Fruit fly (Drosophila melanogaster): ENCODE results near the gene CG18754.

Gene CG18754

dm6 chr3R:23722680-23723372 lies 39.0 kb downstream of the CG18754 start, which contains the start of gene CG10365 (continued):
- TF ChIP-seq CG8359 (GFP tag; optimal IDR thresholded peaks at IDR 0.05; ENCODE audit: borderline replicate concordance) (no peak), bcd (GFP tag; optimal IDR thresholded peaks at IDR 0.05) (peak; percentile 80), ato (GFP tag; IDR thresholded peaks at IDR 0.05; ENCODE audit: partially characterized antibody) (no peak), Spps (tag; optimal IDR thresholded peaks at IDR 0.05) (peak; percentile 4), CG1832 (GFP tag; optimal IDR thresholded peaks at IDR 0.05) (no peak), tup (GFP tag; optimal IDR thresholded peaks at IDR 0.05) (no peak), CG10565 (GFP tag; optimal IDR thresholded peaks at IDR 0.05) (no peak), CTCF (GFP tag; optimal IDR thresholded peaks at IDR 0.05) (no peak), fu2 (GFP tag; optimal IDR thresholded peaks at IDR 0.05) (no peak), Tbp (GFP tag; optimal IDR thresholded peaks at IDR 0.05) (no peak), CG34224 (GFP tag; IDR thresholded peaks at IDR 0.05; ENCODE audit: partially characterized antibody) (no peak), CG11504 (tag; optimal IDR thresholded peaks at IDR 0.05) (peak; percentile 95), Side (GFP tag; optimal IDR thresholded peaks at IDR 0.05) (no peak), CG17802 (tag; optimal IDR thresholded peaks at IDR 0.05) (no peak), disco-r (GFP tag; optimal IDR thresholded peaks at IDR 0.05) (no peak), CkIIα-i1 (GFP tag; IDR thresholded peaks at IDR 0.05) (no peak), CG11085 (GFP tag; IDR thresholded peaks at IDR 0.05) (peak; percentile 76), CG6689 (GFP tag; IDR thresholded peaks at IDR 0.05) (peak; percentile 86), jing (GFP tag; optimal IDR thresholded peaks at IDR 0.05) (no peak), unc-4 (GFP tag; IDR thresholded peaks at IDR 0.05; ENCODE audit: partially characterized antibody) (0 out of 2 replicates have a peak, but pooled peaks have one; percentile 12), CG13424 (tag; optimal IDR thresholded peaks at IDR 0.05) (peak; percentile 92), CG10267 (tag; optimal IDR thresholded peaks at IDR 0.05) (peak; percentile 84), B-H2 (GFP tag; optimal IDR thresholded peaks at IDR 0.05) (peak; percentile 59), CG17361 (GFP tag; IDR thresholded peaks at IDR 0.05) (peak; percentile 92), CG3995 (GFP tag; optimal IDR thresholded peaks at IDR 0.05) (no peak), CG8944 (GFP tag; optimal IDR thresholded peaks at IDR 0.05) (no peak), CG15269 (tag; optimal IDR thresholded peaks at IDR 0.05) (peak; percentile 95), sd (tag; optimal IDR thresholded peaks at IDR 0.05) (peak; percentile 65), CG16815 (GFP tag; optimal IDR thresholded peaks at IDR 0.05) (peak; percentile 45), trh (GFP tag; optimal IDR thresholded peaks at IDR 0.05) (peak; percentile 34), Dp (GFP tag; optimal IDR thresholded peaks at IDR 0.05) (no peak), CG7786 (GFP tag; optimal IDR thresholded peaks at IDR 0.05) (no peak), MESR4 (GFP tag; optimal IDR thresholded peaks at IDR 0.05) (no peak), CG6765 (GFP tag; optimal IDR thresholded peaks at IDR 0.05) (peak; percentile 72), Bteb2 (GFP tag; optimal IDR thresholded peaks at IDR 0.05) (no peak), CG9932 (GFP tag; IDR thresholded peaks at IDR 0.05) (peak; percentile 67), Xbp1 (GFP tag; optimal IDR thresholded peaks at IDR 0.05) (peak; percentile 77), CG31388 (GFP tag; optimal IDR thresholded peaks at IDR 0.05) (peak; percentile 32), gem (tag; optimal IDR thresholded peaks at IDR 0.05) (peak; percentile 96), p53 (GFP tag; optimal IDR thresholded peaks at IDR 0.05) (no peak), Chrac-16 (GFP tag; optimal IDR thresholded peaks at IDR 0.05) (peak; percentile 74), CG8924 (tag; optimal IDR thresholded peaks at IDR 0.05) (peak; percentile 85), CG6272 (GFP tag; IDR thresholded peaks at IDR 0.05) (peak; percentile 32; the same call in 1 of the 2 replicates), Neu2 (GFP tag; optimal IDR thresholded peaks at IDR 0.05; ENCODE audit: borderline replicate concordance) (no peak), eyg (GFP tag; optimal IDR thresholded peaks at IDR 0.05) (no peak), nerfin-2 (GFP tag; IDR thresholded peaks at IDR 0.05; ENCODE audit: partially characterized antibody) (no peak), ssp (GFP tag; IDR thresholded peaks at IDR 0.05) (peak; percentile 65), CG15479 (GFP tag; optimal IDR thresholded peaks at IDR 0.05) (no peak), CG9609 (GFP tag; optimal IDR thresholded peaks at IDR 0.05) (no peak), sug (tag; optimal IDR thresholded peaks at IDR 0.05) (peak; percentile 36)
